Fruit fly (Drosophila melanogaster) whole organism, prepupa: ENCODE results near the gene MRG15.

Source experiments
- Blimp-1 ChIP-seq: fragments of 200-800 bp; sonication (Bioruptor generic); optimal IDR thresholded peaks from 3 replicates; lab custom pipeline; 2017; ENCODE audit warnings: missing biosample characterization, missing genetic modification characterization, mild to moderate bottlenecking, moderate library complexity, missing genetic modification reagents
- CG16779 ChIP-seq: fragments of 200-800 bp; sonication (Bioruptor generic); optimal IDR thresholded peaks from 3 replicates; lab custom pipeline; 2017; ENCODE audit warnings: missing biosample characterization, mild to moderate bottlenecking, missing genetic modification characterization
- CG31627 ChIP-seq: fragments of 200-800 bp; sonication (Bioruptor generic); optimal IDR thresholded peaks from 3 replicates; lab custom pipeline; 2016; ENCODE audit warnings: missing biosample characterization, missing genetic modification characterization
- CG3919 ChIP-seq: fragments of 200-800 bp; sonication (Bioruptor generic); optimal IDR thresholded peaks from 3 replicates; lab custom pipeline; 2016; ENCODE audit warnings: missing biosample characterization, missing genetic modification characterization
- CG7368 ChIP-seq: fragments of 200-800 bp; sonication (Bioruptor generic); optimal IDR thresholded peaks from 3 replicates; lab custom pipeline; 2016; ENCODE audit warnings: missing biosample characterization, missing genetic modification characterization
- Ets21C ChIP-seq: fragments of 200-800 bp; sonication (Bioruptor generic); optimal IDR thresholded peaks from 3 replicates; lab custom pipeline; 2016; ENCODE audit warnings: missing biosample characterization, missing genetic modification characterization
- Lpt ChIP-seq: fragments of 200-800 bp; sonication (Bioruptor generic); optimal IDR thresholded peaks from 3 replicates; lab custom pipeline; 2016; ENCODE audit warnings: missing biosample characterization, missing genetic modification characterization
- OdsH ChIP-seq: fragments of 200-800 bp; sonication (Bioruptor generic); optimal IDR thresholded peaks from 3 replicates; lab custom pipeline; 2016; ENCODE audit warnings: missing biosample characterization, missing genetic modification characterization
- Sox15 ChIP-seq: fragments of 200-800 bp; sonication (Bioruptor generic); optimal IDR thresholded peaks from 3 replicates; lab custom pipeline; 2016; ENCODE audit warnings: missing biosample characterization, missing genetic modification characterization
- eg ChIP-seq: fragments of 200-800 bp; sonication (Bioruptor generic); IDR thresholded peaks from 3 replicates; pipeline ENCODE4 v1.3.6; 2022; ENCODE audit warnings: missing biosample characterization, missing genetic modification characterization
- net ChIP-seq: fragments of 200-800 bp; sonication (Bioruptor generic); optimal IDR thresholded peaks from 3 replicates; lab custom pipeline; 2016; ENCODE audit warnings: missing biosample characterization, missing genetic modification characterization
- topi ChIP-seq: fragments of 200-800 bp; sonication (Bioruptor generic); optimal IDR thresholded peaks from 3 replicates; lab custom pipeline; 2016; ENCODE audit warnings: missing biosample characterization, missing genetic modification characterization

dm6 chr3R:15310695-15311094 is 32.8 kb upstream of the MRG15 start:
- TF ChIP-seq CG16779 (tag; lab: Kevin White, UChicago) = no peak
- no peak for TF ChIP-seq Sox15 (GFP tag; lab: Kevin White, UChicago)
- TF ChIP-seq OdsH (GFP tag; lab: Kevin White, UChicago) = no peak
- TF ChIP-seq Ets21C (GFP tag; lab: Kevin White, UChicago) = no peak
- no peak for TF ChIP-seq CG7368 (GFP tag; lab: Kevin White, UChicago)
- TF ChIP-seq topi (GFP tag; lab: Kevin White, UChicago) = no peak
- no peak for TF ChIP-seq eg (GFP tag; lab: Robert Waterston, UW)
- TF ChIP-seq CG31627 (GFP tag; lab: Kevin White, UChicago) = no peak
- no peak for TF ChIP-seq Lpt
- no peak for TF ChIP-seq CG3919
- no peak for TF ChIP-seq net (GFP tag; lab: Kevin White, UChicago)
- TF ChIP-seq Blimp-1 = no peak
